Worm (Caenorhabditis elegans) whole organism, midembryonic: ENCODE data around the gene F33G12.3.

ENCODE experiments used
- T22C8.4 ChIP-seq: fragments of 200-800 bp; sonication (Bioruptor generic); IDR thresholded peaks from 2 replicates; pipeline ENCODE4 v1.3.6; 2022; ENCODE audit warnings: missing genetic modification characterization, missing compliant biosample characterization
- cog-1 ChIP-seq: sonication (generic microtip); optimal IDR thresholded peaks from 2 replicates; lab custom pipeline; 2016; ENCODE audit warnings: missing genetic modification characterization, missing compliant biosample characterization
- flt-1 ChIP-seq: fragments of 200-800 bp; sonication (Bioruptor generic); IDR thresholded peaks from 2 replicates; pipeline ENCODE4 v1.3.6; 2022; ENCODE audit warnings: missing genetic modification characterization, missing compliant biosample characterization
- klf-2 ChIP-seq: fragments of 200-800 bp; sonication (Bioruptor generic); conservative IDR thresholded peaks from 2 replicates; pipeline ENCODE4 v1.3.6; 2022; ENCODE audit warnings: missing genetic modification reagents, missing genetic modification characterization, missing compliant biosample characterization
- med-1 ChIP-seq: sonication (generic microtip); optimal IDR thresholded peaks from 2 replicates; lab custom pipeline; 2017; ENCODE audit warnings: missing genetic modification characterization, mild to moderate bottlenecking, missing compliant biosample characterization, antibody characterized with exemption, missing genetic modification reagents; ENCODE audit not compliant: insufficient read depth
- ref-1 ChIP-seq: fragments of 200-800 bp; sonication (Bioruptor generic); conservative IDR thresholded peaks from 2 replicates; pipeline ENCODE4 v1.3.6; 2022; ENCODE audit warnings: missing genetic modification reagents, missing genetic modification characterization, missing compliant biosample characterization
- tab-1 ChIP-seq: fragments of 200-800 bp; sonication (Bioruptor generic); IDR thresholded peaks from 2 replicates; pipeline ENCODE4 v1.3.6; 2022; ENCODE audit warnings: missing genetic modification characterization, missing compliant biosample characterization
- ztf-23 ChIP-seq: fragments of 200-800 bp; sonication (Bioruptor generic); IDR thresholded peaks from 2 replicates; pipeline ENCODE4 v1.3.6; 2022; ENCODE audit warnings: missing genetic modification reagents, missing genetic modification characterization, missing compliant biosample characterization
- ztf-29 ChIP-seq: fragments of 200-800 bp; sonication (Bioruptor generic); IDR thresholded peaks from 2 replicates; pipeline ENCODE4 v1.3.6; 2022; ENCODE audit warnings: missing genetic modification reagents, missing genetic modification characterization, missing compliant biosample characterization

F33G12.3 gene

ce11 chrII:5058036-5058435 lies 24.2 kb upstream of the F33G12.3 start, which contains the start of gene C27A2.12:
Gene C27A2.12, minus strand, starts transcription at chrII:5058136.
- no peak for TF ChIP-seq ztf-23
- TF ChIP-seq cog-1 (tag; lab: Kevin White, UChicago) = no peak
- TF ChIP-seq tab-1 (GFP tag; lab: Robert Waterston, UW) = no peak
- no peak for TF ChIP-seq klf-2 (GFP tag; lab: Robert Waterston, UW)
- no peak for TF ChIP-seq ref-1 (GFP tag; lab: Robert Waterston, UW)
- TF ChIP-seq ztf-29 (GFP tag; lab: Robert Waterston, UW) = no peak
- no peak for TF ChIP-seq T22C8.4 (GFP tag; lab: Robert Waterston, UW)
- no peak for TF ChIP-seq med-1 (GFP tag; lab: Kevin White, UChicago)
- no peak for TF ChIP-seq flt-1 (GFP tag; lab: Robert Waterston, UW)

- TF ChIP-seq ztf-29 (GFP tag; lab: Robert Waterston, UW) = peak; percentile 78; the same call in 1 of the 2 replicates
- TF ChIP-seq tab-1 (GFP tag; lab: Robert Waterston, UW) = peak; percentile 74
- TF ChIP-seq cog-1 (tag; lab: Kevin White, UChicago) = no peak
- TF ChIP-seq ref-1 (GFP tag; lab: Robert Waterston, UW) = peak; percentile 68; the same call in 1 of the 2 replicates
- no peak for TF ChIP-seq ztf-23
- TF ChIP-seq klf-2 (GFP tag; lab: Robert Waterston, UW) = no peak
- peak; percentile 43; the same call in 1 of the 2 replicates for TF ChIP-seq T22C8.4 (GFP tag; lab: Robert Waterston, UW)
- TF ChIP-seq flt-1 (GFP tag; lab: Robert Waterston, UW) = peak; percentile 81
- no peak for TF ChIP-seq med-1 (GFP tag; lab: Kevin White, UChicago)
Measured at ce11 chrII:5057315-5057714, 23.5 kb upstream of the F33G12.3 start.

DNA sequence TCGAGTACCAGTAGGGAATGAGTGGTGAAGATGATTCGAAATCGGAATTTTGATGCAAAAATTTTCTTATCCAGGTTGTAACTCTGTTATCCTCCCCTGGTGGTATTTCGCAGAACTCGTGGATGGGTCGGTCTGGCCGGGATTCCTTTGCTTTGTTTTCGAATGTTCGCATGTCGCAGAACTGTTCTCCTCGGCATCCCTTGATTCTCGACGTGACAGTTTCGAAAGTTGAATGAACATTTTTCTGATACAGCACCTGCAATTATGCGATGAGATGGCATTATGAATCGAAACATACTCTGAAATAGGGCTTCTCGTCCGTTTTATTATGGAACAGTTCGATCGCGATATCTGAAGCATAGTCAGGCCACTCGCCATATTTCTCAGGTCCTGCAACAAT lies 22.4 kb upstream of the F33G12.3 start:
- TF ChIP-seq ref-1 (GFP tag; lab: Robert Waterston, UW) (no peak), cog-1 (tag; lab: Kevin White, UChicago) (no peak), klf-2 (GFP tag; lab: Robert Waterston, UW) (no peak), ztf-29 (GFP tag; lab: Robert Waterston, UW) (no peak), med-1 (GFP tag; lab: Kevin White, UChicago) (no peak), tab-1 (GFP tag; lab: Robert Waterston, UW) (no peak)

DNA sequence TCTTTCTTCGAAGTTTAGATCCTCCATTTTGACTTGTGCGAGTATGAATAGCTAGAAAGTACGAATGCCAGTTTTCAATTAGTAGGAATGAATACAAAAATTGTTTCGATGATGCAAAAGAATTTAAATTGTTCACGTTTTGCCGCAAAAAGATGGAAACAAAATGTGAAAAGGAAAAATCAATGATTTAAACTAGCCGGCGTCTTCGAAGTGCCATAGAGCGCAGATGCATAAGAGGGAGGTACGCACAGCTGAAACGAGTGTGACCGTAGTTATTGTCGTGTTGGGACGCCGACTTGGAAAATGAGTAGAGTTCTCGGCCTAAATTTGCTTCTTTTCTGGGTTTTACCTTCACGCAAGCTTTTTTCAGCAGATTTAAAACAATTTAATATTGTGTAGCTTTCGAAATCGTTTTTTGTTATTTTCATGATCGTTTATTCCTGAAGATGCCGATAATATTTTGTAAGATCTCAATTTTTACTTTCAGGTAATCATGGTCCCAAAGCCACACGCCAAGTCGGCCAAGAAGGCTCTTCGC lies 21.4 kb upstream of the F33G12.3 start, which contains the start of the genes ify-1 and rpl-22:
ify-1 (minus strand) TSS at position 51 of the 538 bp plus-strand sequence.
rpl-22 (plus strand) TSS at position 488 of the 538 bp plus-strand sequence.
- peak; percentile 77 for TF ChIP-seq flt-1 (GFP tag; lab: Robert Waterston, UW)
- peak; percentile 83 for TF ChIP-seq ztf-23
- peak; percentile 65 for TF ChIP-seq cog-1 (tag; lab: Kevin White, UChicago)
- no peak for TF ChIP-seq med-1 (GFP tag; lab: Kevin White, UChicago)
- TF ChIP-seq klf-2 (GFP tag; lab: Robert Waterston, UW) = no peak
- TF ChIP-seq T22C8.4 (GFP tag; lab: Robert Waterston, UW) = peak; percentile 72; the same call in 1 of the 2 replicates
- no peak; the same call in 1 of the 2 replicates for TF ChIP-seq ztf-29 (GFP tag; lab: Robert Waterston, UW)
- no peak for TF ChIP-seq tab-1 (GFP tag; lab: Robert Waterston, UW)
- no peak for TF ChIP-seq ref-1 (GFP tag; lab: Robert Waterston, UW)

- TF ChIP-seq med-1 (GFP tag; lab: Kevin White, UChicago) = no peak
Measured at ce11 chrII:5050776-5051175, 16.9 kb upstream of the F33G12.3 start.

DNA sequence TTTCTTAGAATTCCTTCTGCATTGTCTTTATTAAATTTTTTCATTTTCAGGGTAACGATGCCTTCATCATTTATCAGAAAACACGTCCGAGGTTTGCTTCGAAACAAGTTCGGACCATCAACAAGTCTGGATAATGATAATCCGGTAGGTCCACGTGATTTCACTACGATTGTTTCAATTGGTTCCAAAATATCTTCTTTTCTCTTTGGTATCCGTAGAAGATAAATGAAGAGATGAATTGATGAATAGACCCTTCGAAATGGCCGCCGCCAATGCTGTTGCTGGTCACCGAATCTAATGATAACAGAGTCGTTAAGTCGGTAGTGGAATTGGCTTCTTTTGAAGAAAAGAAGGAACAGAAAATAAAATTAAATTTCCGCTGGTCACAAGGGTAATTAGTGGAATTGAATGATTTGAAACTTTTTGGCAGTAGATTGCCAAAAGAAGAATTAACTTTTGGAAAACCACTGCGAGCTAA lies 16.1 kb upstream of the F33G12.3 start, which contains the start of gene F33G12.6:
F33G12.6 (plus strand) TSS at position 51 of the 478 bp plus-strand sequence.
- TF ChIP-seq klf-2 (GFP tag; lab: Robert Waterston, UW) = no peak
- TF ChIP-seq T22C8.4 (GFP tag; lab: Robert Waterston, UW) = no peak
- TF ChIP-seq flt-1 (GFP tag; lab: Robert Waterston, UW) = no peak
- no peak for TF ChIP-seq ref-1 (GFP tag; lab: Robert Waterston, UW)
- TF ChIP-seq tab-1 (GFP tag; lab: Robert Waterston, UW) = no peak
- TF ChIP-seq ztf-23 = no peak
- TF ChIP-seq cog-1 (tag; lab: Kevin White, UChicago) = no peak
- TF ChIP-seq med-1 (GFP tag; lab: Kevin White, UChicago) = no peak
- no peak for TF ChIP-seq ztf-29 (GFP tag; lab: Robert Waterston, UW)

DNA sequence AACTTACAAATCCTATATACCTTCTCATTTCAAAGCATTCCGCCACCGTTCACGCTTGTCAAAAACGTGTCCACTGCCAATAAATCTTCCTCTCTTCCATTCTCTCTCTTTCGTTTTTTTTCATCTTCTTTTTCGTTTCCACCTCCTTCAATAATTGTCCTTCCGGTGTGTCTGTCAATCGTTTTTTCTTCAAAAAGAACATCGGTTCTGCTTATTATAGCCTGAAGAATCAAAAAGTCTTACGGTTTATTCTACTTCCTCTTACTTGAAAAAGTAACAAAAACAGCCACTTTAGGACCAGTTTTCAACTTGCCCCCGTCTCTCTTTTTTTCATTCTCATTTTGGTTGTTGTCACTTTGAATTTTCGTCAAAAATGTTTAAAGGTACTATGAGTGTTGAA lies 15.4 kb upstream of the F33G12.3 start:
- TF ChIP-seq tab-1 (GFP tag; lab: Robert Waterston, UW) (no peak), cog-1 (tag; lab: Kevin White, UChicago) (no peak), klf-2 (GFP tag; lab: Robert Waterston, UW) (no peak), flt-1 (GFP tag; lab: Robert Waterston, UW) (no peak), med-1 (GFP tag; lab: Kevin White, UChicago) (no peak), T22C8.4 (GFP tag; lab: Robert Waterston, UW) (no peak), ref-1 (GFP tag; lab: Robert Waterston, UW) (no peak), ztf-23 (no peak), ztf-29 (GFP tag; lab: Robert Waterston, UW) (no peak)

ce11 chrII:5048185-5048795 lies 14.5 kb upstream of the F33G12.3 start:
- no peak for TF ChIP-seq tab-1 (GFP tag; lab: Robert Waterston, UW)
- TF ChIP-seq klf-2 (GFP tag; lab: Robert Waterston, UW) = no peak
- TF ChIP-seq ref-1 (GFP tag; lab: Robert Waterston, UW) = no peak
- no peak for TF ChIP-seq ztf-29 (GFP tag; lab: Robert Waterston, UW)
- no peak for TF ChIP-seq T22C8.4 (GFP tag; lab: Robert Waterston, UW)
- no peak for TF ChIP-seq cog-1 (tag; lab: Kevin White, UChicago)
- TF ChIP-seq ztf-23 = no peak
- no peak for TF ChIP-seq flt-1 (GFP tag; lab: Robert Waterston, UW)
- TF ChIP-seq med-1 (GFP tag; lab: Kevin White, UChicago) = no peak
